Fruit fly (Drosophila melanogaster) whole organism, embryonic: ENCODE measurements around the gene CG14454.

Source experiments
- CG32532 ChIP-seq: fragments of 200-800 bp; sonication (Bioruptor generic); IDR thresholded peaks from 2 replicates; pipeline ENCODE4 v1.3.6; 2022; ENCODE audit warnings: missing biosample characterization, missing genetic modification characterization
- CG3995 ChIP-seq: fragments of 200-800 bp; sonication (Bioruptor generic); optimal IDR thresholded peaks from 3 replicates; lab custom pipeline; 2016; ENCODE audit warnings: missing biosample characterization, missing genetic modification characterization
- CG7556 ChIP-seq: fragments of 200-800 bp; sonication (Bioruptor generic); optimal IDR thresholded peaks from 2 replicates; lab custom pipeline; 2017; ENCODE audit warnings: missing biosample characterization, mild to moderate bottlenecking, missing genetic modification characterization
- Vsx1 ChIP-seq: fragments of 200-800 bp; sonication (Bioruptor generic); optimal IDR thresholded peaks from 2 replicates; lab custom pipeline; 2017; ENCODE audit warnings: missing biosample characterization, mild to moderate bottlenecking, missing genetic modification characterization, missing genetic modification reagents
- ci ChIP-seq: fragments of 200-800 bp; sonication (Bioruptor generic); IDR thresholded peaks from 3 replicates; pipeline ENCODE4 v1.3.6; 2022; ENCODE audit warnings: missing biosample characterization, missing genetic modification characterization
- tap ChIP-seq: fragments of 200-800 bp; optimal IDR thresholded peaks from 3 replicates; lab custom pipeline; 2019; ENCODE audit warnings: missing biosample characterization, mild to moderate bottlenecking, missing genetic modification characterization, moderate library complexity
- unpg ChIP-seq: fragments of 200-800 bp; sonication (Bioruptor generic); optimal IDR thresholded peaks from 3 replicates; lab custom pipeline; 2018; ENCODE audit warnings: missing biosample characterization, mild to moderate bottlenecking, missing genetic modification characterization, moderate library complexity

- TF ChIP-seq unpg (GFP tag; lab: Kevin White, UChicago) (no peak), CG32532 (GFP tag; lab: Robert Waterston, UW) (no peak), CG3995 (no peak), CG7556 (no peak), Vsx1 (GFP tag; lab: Kevin White, UChicago) (no peak), ci (GFP tag; lab: Robert Waterston, UW) (no peak), tap (no peak)
Observed at dm6 chr3L:22733607-22734006, 41.3 kb upstream of the CG14454 start.
